ENCODE assay signal across 2 fruit fly cellular contexts in genomic region chr3L:20663967-20664366, dm6.
TF ChIP-seq lines count a peak whose summit lies in the region.

No protein-coding gene starts in this region.

- no peak for TF ChIP-seq CTCF in whole organism, embryonic (GFP tag; optimal IDR thresholded peaks at IDR 0.05; lab: Kevin White, UChicago)

TF ChIP-seq in whole organism, embryonic, 481 proteins besides CTCF, POLR2A, EP300 and RAD21 (continues in another document):
- TF ChIP-seq tx (GFP tag; optimal IDR thresholded peaks at IDR 0.05; lab: Kevin White, UChicago) (no peak), CG1832 (GFP tag; optimal IDR thresholded peaks at IDR 0.05; lab: Kevin White, UChicago) (no peak), corto (GFP tag; optimal IDR thresholded peaks at IDR 0.05; lab: Kevin White, UChicago) (no peak), Hr78 (GFP tag; optimal IDR thresholded peaks at IDR 0.05; lab: Kevin White, UChicago) (no peak), CG4404 (GFP tag; IDR thresholded peaks at IDR 0.05; lab: Robert Waterston, UW) (no peak), gfzf (GFP tag; optimal IDR thresholded peaks at IDR 0.05; lab: Kevin White, UChicago) (no peak), CG6654 (GFP tag; optimal IDR thresholded peaks at IDR 0.05; lab: Kevin White, UChicago) (no peak), Hey (tag; optimal IDR thresholded peaks at IDR 0.05; lab: Kevin White, UChicago) (no peak), Atf3 (GFP tag; optimal IDR thresholded peaks at IDR 0.05; lab: Kevin White, UChicago) (no peak), kah (GFP tag; optimal IDR thresholded peaks at IDR 0.05; lab: Kevin White, UChicago) (no peak), CG12299 (tag; optimal IDR thresholded peaks at IDR 0.05; lab: Kevin White, UChicago) (no peak), CG17186 (GFP tag; optimal IDR thresholded peaks at IDR 0.05; lab: Kevin White, UChicago) (no peak), slou (GFP tag; optimal IDR thresholded peaks at IDR 0.05; lab: Kevin White, UChicago) (no peak), CG12391 (tag; optimal IDR thresholded peaks at IDR 0.05; lab: Kevin White, UChicago) (no peak), salm (tag; optimal IDR thresholded peaks at IDR 0.05; lab: Kevin White, UChicago) (no peak), CG2712 (tag; optimal IDR thresholded peaks at IDR 0.05; lab: Kevin White, UChicago) (no peak), ERR (GFP tag; optimal IDR thresholded peaks at IDR 0.05; lab: Kevin White, UChicago) (no peak), CG34422 (GFP tag; IDR thresholded peaks at IDR 0.05; lab: Robert Waterston, UW) (no peak), hth (optimal IDR thresholded peaks at IDR 0.05; lab: Kevin White, UChicago) (no peak), ham (GFP tag; IDR thresholded peaks at IDR 0.05; lab: Robert Waterston, UW) (no peak), amos (GFP tag; IDR thresholded peaks at IDR 0.05; lab: Robert Waterston, UW; ENCODE audit: partially characterized antibody) (no peak), CG30020 (tag; optimal IDR thresholded peaks at IDR 0.05; lab: Kevin White, UChicago) (no peak), hbn (GFP tag; IDR thresholded peaks at IDR 0.05; lab: Robert Waterston, UW; ENCODE audit: partially characterized antibody) (no peak), ci (GFP tag; IDR thresholded peaks at IDR 0.05; lab: Robert Waterston, UW) (no peak), run (tag; optimal IDR thresholded peaks at IDR 0.05; lab: Kevin White, UChicago) (no peak), gt (GFP tag; IDR thresholded peaks at IDR 0.05; lab: Robert Waterston, UW) (no peak), vfl (GFP tag; optimal IDR thresholded peaks at IDR 0.05; lab: Kevin White, UChicago) (no peak), mirr (GFP tag; optimal IDR thresholded peaks at IDR 0.05; lab: Kevin White, UChicago) (peak; percentile 59), CG10654 (GFP tag; optimal IDR thresholded peaks at IDR 0.05; lab: Kevin White, UChicago) (no peak), CG13287 (GFP tag; IDR thresholded peaks at IDR 0.05; lab: Robert Waterston, UW; ENCODE audit: partially characterized antibody) (no peak), az2 (GFP tag; optimal IDR thresholded peaks at IDR 0.05; lab: Kevin White, UChicago) (no peak), CG2120 (GFP tag; optimal IDR thresholded peaks at IDR 0.05; lab: Kevin White, UChicago) (no peak), bsh (GFP tag; optimal IDR thresholded peaks at IDR 0.05; lab: Kevin White, UChicago) (peak in 1 of 2 experiments; percentile 20), CG33213 (GFP tag; optimal IDR thresholded peaks at IDR 0.05; lab: Kevin White, UChicago) (no peak), Hmx (GFP tag; optimal IDR thresholded peaks at IDR 0.05; lab: Kevin White, UChicago) (no peak), zf30C (GFP tag; optimal IDR thresholded peaks at IDR 0.05; lab: Kevin White, UChicago) (no peak), inv (GFP tag; IDR thresholded peaks at IDR 0.05; lab: Robert Waterston, UW; ENCODE audit: partially characterized antibody) (no peak), CG6175 (GFP tag; IDR thresholded peaks at IDR 0.05; lab: Robert Waterston, UW) (no peak), bbx (GFP tag; IDR thresholded peaks at IDR 0.05; lab: Robert Waterston, UW; ENCODE audit: partially characterized antibody) (no peak), Bdp1 (GFP tag; optimal IDR thresholded peaks at IDR 0.05; lab: Kevin White, UChicago) (no peak), CG15011 (GFP tag; optimal IDR thresholded peaks at IDR 0.05; lab: Kevin White, UChicago) (no peak), fu2 (GFP tag; optimal IDR thresholded peaks at IDR 0.05; lab: Kevin White, UChicago) (no peak), CG31365 (tag; optimal IDR thresholded peaks at IDR 0.05; lab: Kevin White, UChicago) (no peak), CG32767 (GFP tag; IDR thresholded peaks at IDR 0.05; lab: Robert Waterston, UW) (no peak), CG18476 (GFP tag; optimal IDR thresholded peaks at IDR 0.05; lab: Kevin White, UChicago) (no peak), CG11560 (tag; IDR thresholded peaks at IDR 0.05; lab: Robert Waterston, UW) (no peak), Xrp1 (GFP tag; IDR thresholded peaks at IDR 0.05; lab: Robert Waterston, UW) (peak; percentile 41), CG10267 (tag; optimal IDR thresholded peaks at IDR 0.05; lab: Kevin White, UChicago) (no peak)

TF ChIP-seq in whole organism, prepupa, 60 proteins besides CTCF, POLR2A, EP300 and RAD21:
- TF ChIP-seq CG8119 (GFP tag; IDR thresholded peaks at IDR 0.05; lab: Robert Waterston, UW) (no peak), fkh (GFP tag; optimal IDR thresholded peaks at IDR 0.05; lab: Kevin White, UChicago) (peak; percentile 83), CG8632 (GFP tag; optimal IDR thresholded peaks at IDR 0.05; lab: Kevin White, UChicago) (no peak)

Comparison
In these comparisons a context has a peak if more than half of its experiments do, and no peak if none do; other contexts are left out.
1. Of the 7 proteins assayed by ChIP-seq in both whole organism, embryonic and whole organism, prepupa: peak only in whole organism, embryonic: Sox102F; only in whole organism, prepupa: none; in both: none; in neither: 6.